Worm (Caenorhabditis elegans) whole organism, L2 larva: Measurements from ENCODE around the gene F36D4.1.

ENCODE experiments used
- F13H6.1 ChIP-seq: sonication (generic microtip); optimal IDR thresholded peaks from 2 replicates; lab custom pipeline; 2016; ENCODE audit warnings: missing genetic modification characterization, missing compliant biosample characterization
- R02D3.7 ChIP-seq: fragments of 150-350 bp; optimal IDR thresholded peaks from 2 replicates; lab custom pipeline; 2014; ENCODE audit warnings: missing biosample characterization, missing genetic modification characterization
- Y55F3AM.14 ChIP-seq: fragments of 200-800 bp; sonication (Bioruptor generic); optimal IDR thresholded peaks from 2 replicates; lab custom pipeline; 2018; ENCODE audit warnings: mild to moderate bottlenecking, missing genetic modification characterization, missing compliant biosample characterization
- alr-1 ChIP-seq: fragments of 150-350 bp; optimal IDR thresholded peaks from 2 replicates; lab custom pipeline; 2014; ENCODE audit warnings: missing biosample characterization, missing genetic modification characterization
- aly-2 ChIP-seq: fragments of 150-350 bp; optimal IDR thresholded peaks from 2 replicates; lab custom pipeline; 2014; ENCODE audit warnings: missing biosample characterization, missing genetic modification characterization
- ama-1 ChIP-seq: fragments of 150-350 bp; optimal IDR thresholded peaks from 2 replicates; lab custom pipeline; 2018; ENCODE audit warnings: inconsistent platforms
- ceh-16 ChIP-seq: fragments of 150-350 bp; optimal IDR thresholded peaks from 2 replicates; lab custom pipeline; 2014; ENCODE audit warnings: missing biosample characterization, missing genetic modification characterization
- ceh-82 ChIP-seq: fragments of 150-350 bp; optimal IDR thresholded peaks from 2 replicates; lab custom pipeline; 2014; ENCODE audit warnings: missing biosample characterization, missing genetic modification characterization
- crh-2 ChIP-seq: sonication (generic microtip); optimal IDR thresholded peaks from 2 replicates; lab custom pipeline; 2017; ENCODE audit warnings: missing biosample characterization, missing genetic modification characterization
- dmd-4 ChIP-seq: sonication (generic microtip); optimal IDR thresholded peaks from 2 replicates; lab custom pipeline; 2017; ENCODE audit warnings: missing biosample characterization, missing genetic modification characterization
- egl-27 ChIP-seq: sonication (generic microtip); optimal IDR thresholded peaks from 3 replicates; lab custom pipeline; 2017; ENCODE audit warnings: missing biosample characterization, missing genetic modification reagents, missing genetic modification characterization
- elt-1 ChIP-seq: fragments of 150-350 bp; optimal IDR thresholded peaks from 2 replicates; lab custom pipeline; 2014; ENCODE audit warnings: missing biosample characterization, missing genetic modification characterization
- elt-3 ChIP-seq: sonication (generic microtip); optimal IDR thresholded peaks from 2 replicates; lab custom pipeline; 2017; ENCODE audit warnings: missing biosample characterization, missing genetic modification characterization
- fos-1 ChIP-seq: fragments of 150-350 bp; optimal IDR thresholded peaks from 2 replicates; lab custom pipeline; 2014; ENCODE audit warnings: missing biosample characterization, missing genetic modification characterization
- gmeb-1 ChIP-seq: fragments of 150-350 bp; optimal IDR thresholded peaks from 2 replicates; lab custom pipeline; 2014; ENCODE audit warnings: missing biosample characterization, missing genetic modification characterization
- lin-11 ChIP-seq: fragments of 150-350 bp; sonication (generic microtip); optimal IDR thresholded peaks from 2 replicates; lab custom pipeline; 2014; ENCODE audit warnings: missing biosample characterization, missing genetic modification characterization, inconsistent platforms, mixed read lengths
- lin-13 ChIP-seq: fragments of 150-350 bp; optimal IDR thresholded peaks from 2 replicates; lab custom pipeline; 2014; ENCODE audit warnings: missing biosample characterization, missing genetic modification reagents, missing genetic modification characterization
- lin-39 ChIP-seq: fragments of 150-350 bp; optimal IDR thresholded peaks from 2 replicates; lab custom pipeline; 2014; ENCODE audit warnings: missing biosample characterization, missing genetic modification reagents, missing genetic modification characterization
- lsy-2 ChIP-seq, 2 experiments: fragments of 150-350 bp in 1 of 2; sonication (generic microtip) in 1 of 2; optimal IDR thresholded peaks; 2 replicates each; lab custom pipeline; 2014 to 2017; ENCODE audit warnings: missing biosample characterization in 2 of 2, missing genetic modification characterization in 2 of 2
- mab-5 ChIP-seq: fragments of 150-350 bp; optimal IDR thresholded peaks from 2 replicates; lab custom pipeline; 2014; ENCODE audit warnings: missing biosample characterization, missing genetic modification characterization
- nhr-10 ChIP-seq: sonication (generic microtip); optimal IDR thresholded peaks from 2 replicates; lab custom pipeline; 2017; ENCODE audit warnings: missing biosample characterization, missing genetic modification characterization
- nhr-11 ChIP-seq: fragments of 150-350 bp; optimal IDR thresholded peaks from 2 replicates; lab custom pipeline; 2014; ENCODE audit warnings: missing biosample characterization, missing genetic modification characterization
- nhr-12 ChIP-seq: fragments of 150-350 bp; optimal IDR thresholded peaks from 2 replicates; lab custom pipeline; 2014; ENCODE audit warnings: missing biosample characterization, missing genetic modification characterization
- nhr-129 ChIP-seq: fragments of 150-350 bp; optimal IDR thresholded peaks from 2 replicates; lab custom pipeline; 2014; ENCODE audit warnings: missing biosample characterization, missing genetic modification characterization
- nhr-21 ChIP-seq: fragments of 150-350 bp; optimal IDR thresholded peaks from 2 replicates; lab custom pipeline; 2014; ENCODE audit warnings: missing biosample characterization, missing genetic modification characterization
- nhr-237 ChIP-seq: fragments of 150-350 bp; optimal IDR thresholded peaks from 2 replicates; lab custom pipeline; 2014; ENCODE audit warnings: missing biosample characterization, missing genetic modification characterization
- nhr-25 ChIP-seq: fragments of 150-350 bp; sonication (generic microtip); optimal IDR thresholded peaks from 3 replicates; lab custom pipeline; 2014; ENCODE audit warnings: missing biosample characterization, missing genetic modification characterization
- nhr-77 ChIP-seq: fragments of 150-350 bp; optimal IDR thresholded peaks from 2 replicates; lab custom pipeline; 2014; ENCODE audit warnings: missing biosample characterization, missing genetic modification characterization
- peb-1 ChIP-seq: fragments of 150-350 bp; optimal IDR thresholded peaks from 2 replicates; lab custom pipeline; 2014; ENCODE audit warnings: missing biosample characterization, missing genetic modification characterization
- sem-4 ChIP-seq: fragments of 150-350 bp; optimal IDR thresholded peaks from 2 replicates; lab custom pipeline; 2014; ENCODE audit warnings: missing biosample characterization, missing genetic modification reagents, missing genetic modification characterization
- skn-1 ChIP-seq: sonication (generic microtip); optimal IDR thresholded peaks from 2 replicates; lab custom pipeline; 2017; ENCODE audit warnings: missing biosample characterization, missing genetic modification characterization
- sma-3 ChIP-seq: sonication (generic microtip); optimal IDR thresholded peaks from 2 replicates; lab custom pipeline; 2016; ENCODE audit warnings: missing genetic modification reagents, missing genetic modification characterization, missing compliant biosample characterization
- sma-9 ChIP-seq, 2 experiments: fragments of 150-350 bp in 1 of 2; sonication (generic microtip) in 1 of 2; optimal IDR thresholded peaks; 2 replicates each; lab custom pipeline; 2014 to 2016; ENCODE audit warnings: missing genetic modification characterization in 2 of 2, mild to moderate bottlenecking in 1 of 2, missing biosample characterization in 1 of 2, missing compliant biosample characterization in 1 of 2, missing genetic modification reagents in 1 of 2, moderate library complexity in 1 of 2
- snpc-4 ChIP-seq: fragments of 150-350 bp; optimal IDR thresholded peaks from 2 replicates; lab custom pipeline; 2014; ENCODE audit warnings: missing biosample characterization, missing genetic modification characterization
- unc-39 ChIP-seq: fragments of 150-350 bp; optimal IDR thresholded peaks from 2 replicates; lab custom pipeline; 2014; ENCODE audit warnings: missing biosample characterization, missing genetic modification characterization
- unc-55 ChIP-seq: fragments of 150-350 bp; sonication (generic microtip); optimal IDR thresholded peaks from 3 replicates; lab custom pipeline; 2014; ENCODE audit warnings: missing biosample characterization, missing genetic modification reagents, missing genetic modification characterization
- zag-1 ChIP-seq: fragments of 150-350 bp; optimal IDR thresholded peaks from 2 replicates; lab custom pipeline; 2014; ENCODE audit warnings: missing biosample characterization, missing genetic modification characterization
- ztf-1 ChIP-seq: fragments of 200-800 bp; sonication (Bioruptor generic); conservative IDR thresholded peaks from 2 replicates; pipeline ENCODE4 v1.3.6; 2022; ENCODE audit warnings: missing genetic modification characterization, missing compliant biosample characterization
- ztf-11 ChIP-seq: sonication (generic microtip); optimal IDR thresholded peaks from 2 replicates; lab custom pipeline; 2017; ENCODE audit warnings: missing biosample characterization, missing genetic modification characterization
- ztf-4 ChIP-seq: fragments of 150-350 bp; optimal IDR thresholded peaks from 2 replicates; lab custom pipeline; 2014; ENCODE audit warnings: missing biosample characterization, missing genetic modification characterization

F36D4.1 gene

ce11 chrV:9416624-9417023 is at the start of gene F36D4.1:
F36D4.1 (plus strand) TSS chrV:9416924.
- TF ChIP-seq dmd-4 (tag; lab: Kevin White, UChicago) (no peak), nhr-10 (tag; lab: Kevin White, UChicago) (no peak), R02D3.7 (tag; lab: Kevin White, UChicago) (no peak), nhr-21 (tag; lab: Kevin White, UChicago) (no peak), snpc-4 (no peak), elt-1 (tag; lab: Kevin White, UChicago) (no peak), peb-1 (tag; lab: Kevin White, UChicago) (no peak), fos-1 (tag; lab: Kevin White, UChicago) (no peak)

ce11 chrV:9370986-9371385 is 45.7 kb upstream of the F36D4.1 start, which contains the start of gene E02C12.6:
E02C12.6 (minus strand) TSS chrV:9371086.
- no peak for TF ChIP-seq Y55F3AM.14 (GFP tag; lab: Kevin White, UChicago)
- TF ChIP-seq egl-27 (tag; lab: Kevin White, UChicago): no peak
- no peak for TF ChIP-seq skn-1 (tag; lab: Kevin White, UChicago)
- TF ChIP-seq zag-1 (tag; lab: Kevin White, UChicago): no peak
- TF ChIP-seq ztf-4 (tag; lab: Kevin White, UChicago): no peak
- no peak for TF ChIP-seq nhr-129 (tag; lab: Kevin White, UChicago)
- TF ChIP-seq nhr-12 (tag; lab: Kevin White, UChicago): no peak
- TF ChIP-seq lsy-2 (tag; optimal IDR thresholded peaks at IDR 0.05; lab: Kevin White, UChicago): no peak
- TF ChIP-seq F13H6.1 (tag; lab: Kevin White, UChicago): no peak
- TF ChIP-seq nhr-21 (tag; lab: Kevin White, UChicago): no peak
- no peak for TF ChIP-seq ztf-11
- TF ChIP-seq sem-4 (tag; lab: Kevin White, UChicago): no peak
- no peak for TF ChIP-seq lin-11
- TF ChIP-seq lin-39 (tag; lab: Kevin White, UChicago): no peak
- TF ChIP-seq lin-13: no peak
- TF ChIP-seq ceh-82: no peak

- TF ChIP-seq fos-1 (tag; lab: Kevin White, UChicago): peak; percentile 93
- TF ChIP-seq nhr-129 (tag; lab: Kevin White, UChicago): peak; percentile 24
- no peak for TF ChIP-seq nhr-25 (tag; lab: Kevin White, UChicago)
- peak; percentile 16 for TF ChIP-seq sma-9 (GFP tag; optimal IDR thresholded peaks at IDR 0.05; lab: Kevin White, UChicago)
- TF ChIP-seq sma-9 (tag; optimal IDR thresholded peaks at IDR 0.05; lab: Kevin White, UChicago): no peak
- TF ChIP-seq crh-2 (tag; lab: Kevin White, UChicago): peak; percentile 24
- no peak for TF ChIP-seq lin-13
Measured at ce11 chrV:9373473-9373872, 43.3 kb upstream of the F36D4.1 start, which contains the start of gene E02C12.8. E02C12.8 (minus strand) TSS chrV:9373613.

ce11 chrV:9375378-9375777 is 41.3 kb upstream of the F36D4.1 start, which contains the start of gene E02C12.9:
E02C12.9 (minus strand) TSS chrV:9375478.
- TF ChIP-seq dmd-4 (tag; lab: Kevin White, UChicago) (no peak), lsy-2 (tag; optimal IDR thresholded peaks at IDR 0.05; lab: Kevin White, UChicago) (no peak), sma-3 (GFP tag; lab: Kevin White, UChicago) (no peak), lin-13 (no peak), unc-55 (GFP tag; lab: Kevin White, UChicago) (no peak), R02D3.7 (tag; lab: Kevin White, UChicago) (no peak), lin-11 (no peak), elt-1 (tag; lab: Kevin White, UChicago) (no peak), aly-2 (tag; lab: Kevin White, UChicago) (no peak), nhr-237 (tag; lab: Kevin White, UChicago) (no peak), ceh-82 (no peak), unc-39 (tag; lab: Kevin White, UChicago) (no peak), F13H6.1 (tag; lab: Kevin White, UChicago) (no peak), ztf-4 (tag; lab: Kevin White, UChicago) (no peak), egl-27 (tag; lab: Kevin White, UChicago) (no peak), ceh-16 (no peak), zag-1 (tag; lab: Kevin White, UChicago) (no peak), alr-1 (tag; lab: Kevin White, UChicago) (no peak), nhr-11 (tag; lab: Kevin White, UChicago) (no peak)

- TF ChIP-seq ama-1 (lab: Kevin White, UChicago) (no peak), unc-39 (tag; lab: Kevin White, UChicago) (no peak), unc-55 (GFP tag; lab: Kevin White, UChicago) (no peak), elt-3 (tag; lab: Kevin White, UChicago) (no peak), egl-27 (tag; lab: Kevin White, UChicago) (no peak), mab-5 (tag; lab: Kevin White, UChicago) (no peak), skn-1 (tag; lab: Kevin White, UChicago) (no peak), ceh-16 (no peak), zag-1 (tag; lab: Kevin White, UChicago) (no peak), gmeb-1 (tag; lab: Kevin White, UChicago) (no peak), lin-39 (tag; lab: Kevin White, UChicago) (no peak), nhr-77 (tag; lab: Kevin White, UChicago) (no peak), nhr-237 (tag; lab: Kevin White, UChicago) (no peak), ztf-1 (no peak)
Measured at ce11 chrV:9376417-9376816, 40.3 kb upstream of the F36D4.1 start, which contains the start of gene E02C12.19. E02C12.19 (minus strand) TSS chrV:9376517.
